Fruit fly (Drosophila melanogaster) whole organism, embryonic: Measurements from ENCODE around the gene SclB.
A peak's percentile ranks its signal among the peaks of the same experiment; 100 is the strongest.

ENCODE experiments used
- Abd-B ChIP-seq: fragments of 200-800 bp; sonication (Bioruptor generic); optimal IDR thresholded peaks from 2 replicates; lab custom pipeline; 2018; ENCODE audit warnings: missing biosample characterization, mild to moderate bottlenecking, missing genetic modification characterization, moderate library complexity
- CG10147 ChIP-seq: fragments of 200-800 bp; sonication (Bioruptor generic); optimal IDR thresholded peaks from 2 replicates; lab custom pipeline; 2019; ENCODE audit warnings: missing biosample characterization, mild to moderate bottlenecking, missing genetic modification characterization, moderate library complexity
- CG10267 ChIP-seq: fragments of 200-800 bp; sonication (Bioruptor generic); optimal IDR thresholded peaks from 2 replicates; lab custom pipeline; 2018; ENCODE audit warnings: missing biosample characterization, mild to moderate bottlenecking, missing genetic modification characterization, moderate library complexity
- CG10543 ChIP-seq: fragments of 200-800 bp; sonication (Bioruptor generic); optimal IDR thresholded peaks from 3 replicates; lab custom pipeline; 2017; ENCODE audit warnings: missing biosample characterization, mild to moderate bottlenecking, missing genetic modification characterization, moderate library complexity
- CG11093 ChIP-seq: fragments of 200-800 bp; sonication (Bioruptor generic); IDR thresholded peaks from 3 replicates; pipeline ENCODE4 v1.3.6; 2022; ENCODE audit warnings: missing biosample characterization, missing genetic modification characterization
- CG11456 ChIP-seq: fragments of 200-800 bp; sonication (Bioruptor generic); IDR thresholded peaks from 3 replicates; pipeline ENCODE4 v1.3.6; 2022; ENCODE audit warnings: missing biosample characterization, missing genetic modification characterization
- CG12391 ChIP-seq: fragments of 200-800 bp; sonication (Bioruptor generic); optimal IDR thresholded peaks from 3 replicates; lab custom pipeline; 2018; ENCODE audit warnings: missing biosample characterization, mild to moderate bottlenecking, missing genetic modification characterization, moderate library complexity
- CG15073 ChIP-seq: fragments of 200-800 bp; sonication (Bioruptor generic); optimal IDR thresholded peaks from 2 replicates; lab custom pipeline; 2016; ENCODE audit warnings: missing biosample characterization, missing genetic modification characterization
- CG15269 ChIP-seq: fragments of 200-800 bp; sonication (Bioruptor generic); optimal IDR thresholded peaks from 2 replicates; lab custom pipeline; 2018; ENCODE audit warnings: missing biosample characterization, mild to moderate bottlenecking, missing genetic modification characterization, moderate library complexity
- CG15601 ChIP-seq: fragments of 200-800 bp; sonication (Bioruptor generic); optimal IDR thresholded peaks from 3 replicates; lab custom pipeline; 2019; ENCODE audit warnings: missing biosample characterization, mild to moderate bottlenecking, missing genetic modification characterization, moderate library complexity
- CG15696 ChIP-seq: fragments of 200-800 bp; sonication (Bioruptor generic); optimal IDR thresholded peaks from 2 replicates; lab custom pipeline; 2019; ENCODE audit warnings: missing biosample characterization, mild to moderate bottlenecking, missing genetic modification characterization, moderate library complexity
- CG17361 ChIP-seq: fragments of 200-800 bp; sonication (Bioruptor generic); IDR thresholded peaks from 3 replicates; pipeline ENCODE4 v1.3.6; 2022; ENCODE audit warnings: missing biosample characterization, missing genetic modification characterization
- CG18262 ChIP-seq: fragments of 200-800 bp; optimal IDR thresholded peaks from 3 replicates; lab custom pipeline; 2019; ENCODE audit warnings: missing biosample characterization, mild to moderate bottlenecking, missing genetic modification characterization, moderate library complexity
- CG2120 ChIP-seq: fragments of 200-800 bp; sonication (Bioruptor generic); optimal IDR thresholded peaks from 3 replicates; lab custom pipeline; 2016; ENCODE audit warnings: missing biosample characterization, missing genetic modification characterization
- CG2199 ChIP-seq: fragments of 200-800 bp; sonication (Bioruptor generic); IDR thresholded peaks from 3 replicates; pipeline ENCODE4 v1.3.6; 2022; ENCODE audit warnings: missing biosample characterization, missing genetic modification characterization
- CG30403 ChIP-seq: fragments of 200-800 bp; sonication (Bioruptor generic); optimal IDR thresholded peaks from 3 replicates; lab custom pipeline; 2016; ENCODE audit warnings: missing biosample characterization, missing genetic modification characterization
- CG31441 ChIP-seq: fragments of 200-800 bp; sonication (Bioruptor generic); IDR thresholded peaks from 2 replicates; pipeline ENCODE4 v1.3.6; 2022; ENCODE audit warnings: missing biosample characterization, missing genetic modification characterization
- CG32767 ChIP-seq: fragments of 200-800 bp; sonication (Bioruptor generic); IDR thresholded peaks from 2 replicates; pipeline ENCODE4 v1.3.6; 2022; ENCODE audit warnings: missing biosample characterization, missing genetic modification characterization
- CG33557 ChIP-seq: fragments of 200-800 bp; sonication (Bioruptor generic); optimal IDR thresholded peaks from 2 replicates; lab custom pipeline; 2019; ENCODE audit warnings: missing biosample characterization, mild to moderate bottlenecking, missing genetic modification characterization, moderate library complexity
- CG43689 ChIP-seq: fragments of 200-800 bp; sonication (Bioruptor generic); IDR thresholded peaks from 2 replicates; pipeline ENCODE4 v1.3.6; 2022; ENCODE audit warnings: missing biosample characterization, missing genetic modification characterization
- CG4424 ChIP-seq: fragments of 200-800 bp; sonication (Bioruptor generic); optimal IDR thresholded peaks from 3 replicates; lab custom pipeline; 2016; ENCODE audit warnings: missing biosample characterization, missing genetic modification characterization
- CG7839 ChIP-seq: fragments of 200-800 bp; sonication (Bioruptor generic); optimal IDR thresholded peaks from 3 replicates; lab custom pipeline; 2018; ENCODE audit warnings: missing biosample characterization, mild to moderate bottlenecking, missing genetic modification characterization, moderate library complexity
- CG7987 ChIP-seq: fragments of 200-800 bp; sonication (Bioruptor generic); optimal IDR thresholded peaks from 2 replicates; lab custom pipeline; 2018; ENCODE audit warnings: missing biosample characterization, mild to moderate bottlenecking, missing genetic modification characterization, moderate library complexity
- CG8388 ChIP-seq: fragments of 200-800 bp; sonication (Bioruptor generic); optimal IDR thresholded peaks from 2 replicates; lab custom pipeline; 2019; ENCODE audit warnings: missing biosample characterization, mild to moderate bottlenecking, missing genetic modification characterization, moderate library complexity
- CG8924 ChIP-seq: fragments of 200-800 bp; optimal IDR thresholded peaks from 3 replicates; lab custom pipeline; 2019; ENCODE audit warnings: missing biosample characterization, mild to moderate bottlenecking, missing genetic modification characterization, moderate library complexity
- Dek ChIP-seq: fragments of 200-800 bp; sonication (Bioruptor generic); optimal IDR thresholded peaks from 3 replicates; lab custom pipeline; 2019; ENCODE audit warnings: missing biosample characterization, mild to moderate bottlenecking, missing genetic modification characterization, moderate library complexity
- Drgx ChIP-seq: fragments of 200-800 bp; sonication (Bioruptor generic); IDR thresholded peaks from 2 replicates; pipeline ENCODE4 v1.3.6; 2022; ENCODE audit warnings: missing biosample characterization, missing genetic modification characterization
- Fer2 ChIP-seq: fragments of 200-800 bp; sonication (Bioruptor generic); optimal IDR thresholded peaks from 2 replicates; lab custom pipeline; 2018; ENCODE audit warnings: missing biosample characterization, mild to moderate bottlenecking, missing genetic modification characterization, moderate library complexity
- Fer3 ChIP-seq: fragments of 200-800 bp; sonication (Bioruptor generic); optimal IDR thresholded peaks from 2 replicates; lab custom pipeline; 2018; ENCODE audit warnings: missing biosample characterization, mild to moderate bottlenecking, missing genetic modification characterization, moderate library complexity
- Hmr ChIP-seq: fragments of 200-800 bp; sonication (Bioruptor generic); optimal IDR thresholded peaks from 3 replicates; lab custom pipeline; 2017; ENCODE audit warnings: mild to moderate bottlenecking, missing biosample characterization, missing genetic modification reagents, missing genetic modification characterization
- Hr51 ChIP-seq, 2 experiments: fragments of 200-800 bp; sonication (Bioruptor generic); optimal IDR thresholded peaks; 2 replicates in 1 of 2; 3 replicates in 1 of 2; lab custom pipeline; 2016 to 2018; ENCODE audit warnings: missing biosample characterization in 2 of 2, missing genetic modification characterization in 2 of 2, mild to moderate bottlenecking in 1 of 2, moderate library complexity in 1 of 2
- Hr78 ChIP-seq, 2 experiments: fragments of 200-800 bp in 1 of 2; fragments of >200 bp in 1 of 2; sonication (Bioruptor generic) in 1 of 2; optimal IDR thresholded peaks; 2 replicates each; lab custom pipeline; 2017 to 2019; ENCODE audit warnings: missing biosample characterization in 2 of 2, missing genetic modification characterization in 2 of 2, mild to moderate bottlenecking in 1 of 2, moderate library complexity in 1 of 2
- PHDP ChIP-seq: fragments of 200-800 bp; sonication (Bioruptor generic); optimal IDR thresholded peaks from 3 replicates; lab custom pipeline; 2018; ENCODE audit warnings: missing biosample characterization, mild to moderate bottlenecking, missing genetic modification characterization, moderate library complexity
- Taf1 ChIP-seq: fragments of 200-800 bp; sonication (Bioruptor generic); IDR thresholded peaks from 2 replicates; pipeline ENCODE4 v1.3.6; 2022; ENCODE audit warnings: missing biosample characterization, missing genetic modification characterization
- Xbp1 ChIP-seq: fragments of 200-800 bp; sonication (Bioruptor generic); optimal IDR thresholded peaks from 3 replicates; lab custom pipeline; 2016; ENCODE audit warnings: missing biosample characterization, mild to moderate bottlenecking, missing genetic modification characterization
- bsh ChIP-seq, 2 experiments: fragments of 200-800 bp; sonication (Bioruptor generic); optimal IDR thresholded peaks; 2 replicates each; lab custom pipeline; 2017 to 2018; ENCODE audit warnings: mild to moderate bottlenecking in 2 of 2, missing biosample characterization in 2 of 2, missing genetic modification characterization in 2 of 2, moderate library complexity in 1 of 2
- corto ChIP-seq: fragments of 200-800 bp; sonication (Bioruptor generic); optimal IDR thresholded peaks from 2 replicates; lab custom pipeline; 2016; ENCODE audit warnings: missing biosample characterization, mild to moderate bottlenecking, missing genetic modification characterization, moderate library complexity
- disco-r ChIP-seq: fragments of 200-800 bp; sonication (Bioruptor generic); optimal IDR thresholded peaks from 2 replicates; lab custom pipeline; 2016; ENCODE audit warnings: missing biosample characterization, missing genetic modification characterization
- dmrt99B ChIP-seq: fragments of 200-800 bp; sonication (Bioruptor generic); optimal IDR thresholded peaks from 2 replicates; lab custom pipeline; 2018; ENCODE audit warnings: missing biosample characterization, mild to moderate bottlenecking, missing genetic modification characterization, moderate library complexity
- dpn ChIP-seq, 2 experiments: fragments of 200-800 bp; sonication (Bioruptor generic); optimal IDR thresholded peaks; 3 replicates each; lab custom pipeline; 2016; ENCODE audit warnings: missing biosample characterization in 2 of 2, missing genetic modification characterization in 2 of 2
- fd3F ChIP-seq: fragments of 200-800 bp; sonication (Bioruptor generic); optimal IDR thresholded peaks from 2 replicates; lab custom pipeline; 2018; ENCODE audit warnings: missing biosample characterization, mild to moderate bottlenecking, missing genetic modification characterization, moderate library complexity
- grau ChIP-seq: fragments of 200-800 bp; optimal IDR thresholded peaks from 3 replicates; lab custom pipeline; 2019; ENCODE audit warnings: missing biosample characterization, mild to moderate bottlenecking, missing genetic modification characterization, moderate library complexity
- h ChIP-seq: fragments of >200 bp; optimal IDR thresholded peaks from 2 replicates; lab custom pipeline; 2017
- jigr1 ChIP-seq: fragments of 200-800 bp; sonication (Bioruptor generic); IDR thresholded peaks from 3 replicates; pipeline ENCODE4 v1.3.6; 2022; ENCODE audit warnings: missing biosample characterization, missing genetic modification characterization
- org-1 ChIP-seq: fragments of 200-800 bp; sonication (Bioruptor generic); optimal IDR thresholded peaks from 2 replicates; lab custom pipeline; 2017; ENCODE audit warnings: missing biosample characterization, missing genetic modification characterization
- seq ChIP-seq: fragments of 200-800 bp; sonication (Bioruptor generic); IDR thresholded peaks from 2 replicates; pipeline ENCODE4 v1.3.6; 2022; ENCODE audit warnings: missing biosample characterization, missing genetic modification characterization
- stc ChIP-seq: fragments of 200-800 bp; sonication (Bioruptor generic); IDR thresholded peaks from 2 replicates; pipeline ENCODE4 v1.3.6; 2022; ENCODE audit warnings: missing biosample characterization, missing genetic modification characterization
- tap ChIP-seq: fragments of 200-800 bp; optimal IDR thresholded peaks from 3 replicates; lab custom pipeline; 2019; ENCODE audit warnings: missing biosample characterization, mild to moderate bottlenecking, missing genetic modification characterization, moderate library complexity
- tll ChIP-seq, 2 experiments: fragments of 200-800 bp in 1 of 2; fragments of >200 bp in 1 of 2; sonication (Bioruptor generic) in 1 of 2; optimal IDR thresholded peaks; 2 replicates each; lab custom pipeline; 2017 to 2019; ENCODE audit warnings: missing biosample characterization in 2 of 2, missing genetic modification characterization in 2 of 2, mild to moderate bottlenecking in 1 of 2, moderate library complexity in 1 of 2

Gene SclB

DNA sequence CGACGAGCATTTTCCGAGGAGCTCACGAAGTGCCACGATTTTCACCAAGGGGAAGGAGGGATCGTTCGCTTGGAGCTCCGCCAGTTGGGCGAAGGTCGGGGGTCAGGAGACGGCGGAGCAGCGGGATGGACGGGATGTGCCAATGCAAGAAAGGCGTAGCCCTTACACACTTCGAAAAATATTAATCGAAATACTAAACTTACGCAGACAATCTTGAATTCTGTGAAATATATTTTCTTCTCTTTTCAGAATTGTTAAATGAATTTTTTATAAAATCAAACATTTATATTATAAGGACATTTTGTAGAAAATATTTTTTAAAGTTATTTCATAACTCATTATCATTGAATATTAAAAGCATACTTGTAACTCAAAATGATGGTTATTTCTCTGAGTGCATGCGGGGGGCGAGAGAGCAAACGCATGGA is 31.1 kb downstream of the SclB start (continued):
- TF ChIP-seq corto (GFP tag; lab: Kevin White, UChicago), result no peak
- no peak for TF ChIP-seq CG11093 (GFP tag; lab: Robert Waterston, UW)
- TF ChIP-seq CG11456 (GFP tag; lab: Robert Waterston, UW), result peak; percentile 58; the same call in 1 of the 3 replicates
- TF ChIP-seq tap (tag; lab: Kevin White, UChicago), result peak; percentile 33
- no peak for TF ChIP-seq h (lab: Kevin White, UChicago)
- TF ChIP-seq CG10267 (tag; lab: Kevin White, UChicago), result peak; percentile 29
- peak; percentile 66 for TF ChIP-seq CG15269 (tag; lab: Kevin White, UChicago)
- peak; percentile 19 for TF ChIP-seq Fer3 (tag; lab: Kevin White, UChicago)
- TF ChIP-seq CG7839 (tag; lab: Kevin White, UChicago), result peak; percentile 76
- TF ChIP-seq CG10543 (GFP tag; lab: Kevin White, UChicago), result peak; percentile 49
- peak; percentile 23 for TF ChIP-seq org-1
- TF ChIP-seq PHDP (tag; lab: Kevin White, UChicago), result peak; percentile 60
- TF ChIP-seq CG30403 (GFP tag; lab: Kevin White, UChicago), result peak; percentile 48
- TF ChIP-seq CG4424, result peak; percentile 17
- TF ChIP-seq CG10147 (GFP tag; lab: Kevin White, UChicago), result no peak
- peak in 1 of 2 experiments; percentile 23 for TF ChIP-seq dpn (GFP tag; optimal IDR thresholded peaks at IDR 0.05; lab: Kevin White, UChicago)
- peak in 1 of 2 experiments; percentile 51 for TF ChIP-seq bsh (GFP tag; optimal IDR thresholded peaks at IDR 0.05; lab: Kevin White, UChicago)
- TF ChIP-seq CG15073 (GFP tag; lab: Kevin White, UChicago), result no peak
- TF ChIP-seq CG2120 (GFP tag; lab: Kevin White, UChicago), result no peak
- peak; percentile 67 for TF ChIP-seq grau (tag; lab: Kevin White, UChicago)
- TF ChIP-seq Taf1 (GFP tag; lab: Robert Waterston, UW), result 0 out of 2 replicates have a peak, but pooled peaks have one; percentile 6
- TF ChIP-seq jigr1 (GFP tag; lab: Robert Waterston, UW), result 0 out of 3 replicates have a peak, but pooled peaks have one; percentile 40
- peak; percentile 44; the same call in 1 of the 2 replicates for TF ChIP-seq stc
- no peak for TF ChIP-seq CG33557 (GFP tag; lab: Kevin White, UChicago)
- peak; percentile 69; the same call in 2 of the 3 replicates for TF ChIP-seq CG17361 (GFP tag; lab: Robert Waterston, UW)
- TF ChIP-seq Fer2 (tag; lab: Kevin White, UChicago), result no peak
- TF ChIP-seq CG15601, result peak; percentile 34
- peak; percentile 1 for TF ChIP-seq fd3F
- TF ChIP-seq tll (GFP tag; optimal IDR thresholded peaks at IDR 0.05; lab: Kevin White, UChicago), result no peak
- TF ChIP-seq Xbp1 (GFP tag; lab: Kevin White, UChicago), result peak; percentile 43
- TF ChIP-seq Abd-B (GFP tag; lab: Kevin White, UChicago), result peak; percentile 46
- TF ChIP-seq Hr51 (GFP tag; optimal IDR thresholded peaks at IDR 0.05; lab: Kevin White, UChicago), result peak in 1 of 2 experiments; percentile 79
- no peak for TF ChIP-seq CG15696 (tag; lab: Kevin White, UChicago)
- TF ChIP-seq CG31441 (GFP tag; lab: Robert Waterston, UW), result peak; percentile 67
- peak; percentile 23; the same call in 1 of the 2 replicates for TF ChIP-seq Drgx (GFP tag; lab: Robert Waterston, UW)
- peak; percentile 37 for TF ChIP-seq CG8388 (GFP tag; lab: Kevin White, UChicago)
- TF ChIP-seq CG43689 (GFP tag; lab: Robert Waterston, UW), result no peak
- TF ChIP-seq CG18262 (tag; lab: Kevin White, UChicago), result peak; percentile 61
- peak; percentile 27 for TF ChIP-seq Dek
- TF ChIP-seq seq (GFP tag; lab: Robert Waterston, UW), result no peak; the same call in 1 of the 2 replicates
- 0 out of 2 replicates have a peak, but pooled peaks have one; percentile 27 for TF ChIP-seq CG32767 (GFP tag; lab: Robert Waterston, UW)
- TF ChIP-seq CG2199, result no peak
- TF ChIP-seq Hr78 (GFP tag; optimal IDR thresholded peaks at IDR 0.05; lab: Kevin White, UChicago), result peak in 1 of 2 experiments; percentile 96
- no peak for TF ChIP-seq CG7987 (GFP tag; lab: Kevin White, UChicago)
- peak; percentile 28 for TF ChIP-seq Hmr (GFP tag; lab: Kevin White, UChicago)
- peak; percentile 75 for TF ChIP-seq dmrt99B (tag; lab: Kevin White, UChicago)
- peak; percentile 62 for TF ChIP-seq CG12391 (tag; lab: Kevin White, UChicago)
- no peak for TF ChIP-seq CG8924 (tag; lab: Kevin White, UChicago)
- TF ChIP-seq disco-r, result no peak
